Worm (Caenorhabditis elegans) whole organism, late embryonic: ENCODE data around the gene scl-8.

Experiments used
- ama-1 ChIP-seq: fragments of 150-350 bp; optimal IDR thresholded peaks from 2 replicates; lab custom pipeline; 2014
- ceh-30 ChIP-seq: fragments of 150-350 bp; optimal IDR thresholded peaks from 2 replicates; lab custom pipeline; 2014; ENCODE audit warnings: missing biosample characterization, missing genetic modification characterization
- ceh-9 ChIP-seq: sonication (generic microtip); optimal IDR thresholded peaks from 2 replicates; lab custom pipeline; 2016; ENCODE audit warnings: mild to moderate bottlenecking, missing genetic modification characterization, inconsistent platforms, missing compliant biosample characterization
- fax-1 ChIP-seq: sonication (generic microtip); optimal IDR thresholded peaks from 2 replicates; lab custom pipeline; 2016; ENCODE audit warnings: missing genotype, missing genetic modification characterization, missing compliant biosample characterization
- hlh-13 ChIP-seq: fragments of 200-800 bp; sonication (Bioruptor generic); optimal IDR thresholded peaks from 2 replicates; lab custom pipeline; 2018; ENCODE audit warnings: mild to moderate bottlenecking, missing genetic modification characterization, missing compliant biosample characterization
- pat-9 ChIP-seq: fragments of 200-800 bp; sonication (Bioruptor generic); optimal IDR thresholded peaks from 2 replicates; lab custom pipeline; 2018; ENCODE audit warnings: mild to moderate bottlenecking, missing genetic modification characterization, moderate library complexity, missing compliant biosample characterization
- pqm-1 ChIP-seq: sonication (generic microtip); optimal IDR thresholded peaks from 2 replicates; lab custom pipeline; 2016; ENCODE audit warnings: missing genetic modification characterization, missing compliant biosample characterization

- no peak for TF ChIP-seq ama-1 (lab: Kevin White, UChicago)
- no peak for TF ChIP-seq pat-9 (tag; lab: Kevin White, UChicago)
- no peak for TF ChIP-seq ceh-9
- TF ChIP-seq hlh-13 (GFP tag; lab: Kevin White, UChicago), result no peak
- TF ChIP-seq fax-1, result no peak
- TF ChIP-seq ceh-30 (tag; lab: Kevin White, UChicago), result no peak
- TF ChIP-seq pqm-1 (tag; lab: Kevin White, UChicago), result no peak
These were observed 29.5 kb upstream of the scl-8 start, which contains the start of gene amt-2 for ce11 chrIV:13042091-13042490.
